Fruit fly (Drosophila melanogaster) whole organism, wandering third instar larva: ENCODE measurements around the gene Esp.

Experiments
- CG9705 ChIP-seq: fragments of 200-800 bp; sonication (Bioruptor generic); optimal IDR thresholded peaks from 2 replicates; lab custom pipeline; 2018; ENCODE audit warnings: missing biosample characterization, mild to moderate bottlenecking, missing genetic modification characterization
- Hr83 ChIP-seq: fragments of 200-300 bp; sonication (Bioruptor generic); optimal IDR thresholded peaks from 2 replicates; lab custom pipeline; 2016; ENCODE audit warnings: missing biosample characterization, mild to moderate bottlenecking, missing genetic modification characterization, moderate library complexity; ENCODE audit not compliant: poor library complexity, severe bottlenecking
- Rel ChIP-seq, 2 experiments: fragments of 200-800 bp; sonication (Bioruptor generic) in 1 of 2; optimal IDR thresholded peaks; 2 replicates in 1 of 2; 3 replicates in 1 of 2; lab custom pipeline; 2016 to 2019; ENCODE audit warnings: mild to moderate bottlenecking in 2 of 2, missing biosample characterization in 2 of 2, missing genetic modification characterization in 2 of 2, moderate library complexity in 1 of 2

dm6 chr3R:24878655-24879054, 36.9 kb downstream of the Esp start:
- TF ChIP-seq Hr83 (no peak), CG9705 (GFP tag; lab: Kevin White, UChicago) (no peak), Rel (GFP tag; optimal IDR thresholded peaks at IDR 0.05; lab: Kevin White, UChicago) (no peak), Rel (tag; optimal IDR thresholded peaks at IDR 0.05; lab: Kevin White, UChicago) (peak; percentile 73)
